Worm (Caenorhabditis elegans) whole organism, L1 larva: ENCODE measurements around the gene yap-1.

Experiments
- C34B4.2 ChIP-seq: sonication (generic microtip); optimal IDR thresholded peaks from 2 replicates; lab custom pipeline; 2017; ENCODE audit warnings: mild to moderate bottlenecking, missing genetic modification characterization, missing compliant biosample characterization
- blmp-1 ChIP-seq: fragments of 150-350 bp; optimal IDR thresholded peaks from 2 replicates; lab custom pipeline; 2014; ENCODE audit warnings: missing biosample characterization, missing genetic modification characterization
- ceh-90 ChIP-seq: sonication (generic microtip); optimal IDR thresholded peaks from 2 replicates; lab custom pipeline; 2016; ENCODE audit warnings: missing genetic modification characterization, missing compliant biosample characterization
- dpl-1 ChIP-seq, 3 experiments: fragments of 150-350 bp in 2 of 3; sonication (generic microtip) in 1 of 3; optimal IDR thresholded peaks; 2 replicates each; lab custom pipeline; 2014 to 2017; ENCODE audit warnings: missing biosample characterization in 3 of 3, missing genetic modification characterization in 3 of 3, missing genetic modification reagents in 3 of 3
- irx-1 ChIP-seq: sonication (generic microtip); optimal IDR thresholded peaks from 2 replicates; lab custom pipeline; 2016; ENCODE audit warnings: missing genetic modification characterization, missing compliant biosample characterization
- jun-1 ChIP-seq: fragments of 150-350 bp; optimal IDR thresholded peaks from 2 replicates; lab custom pipeline; 2014; ENCODE audit warnings: missing biosample characterization, missing genetic modification reagents, missing genetic modification characterization
- sptf-1 ChIP-seq: fragments of 150-350 bp; optimal IDR thresholded peaks from 2 replicates; lab custom pipeline; 2014; ENCODE audit warnings: missing biosample characterization, missing genetic modification characterization
- ztf-4 ChIP-seq: fragments of 150-350 bp; optimal IDR thresholded peaks from 2 replicates; lab custom pipeline; 2014; ENCODE audit warnings: missing biosample characterization, missing genetic modification characterization

- TF ChIP-seq ceh-90 (tag; lab: Kevin White, UChicago) (no peak), blmp-1 (tag; lab: Kevin White, UChicago) (peak; percentile 97), dpl-1 (GFP tag; optimal IDR thresholded peaks at IDR 0.05; lab: Kevin White, UChicago) (no peak), irx-1 (tag; lab: Kevin White, UChicago) (no peak), C34B4.2 (tag; lab: Kevin White, UChicago) (no peak), ztf-4 (tag; lab: Kevin White, UChicago) (no peak), sptf-1 (no peak), jun-1 (tag; lab: Kevin White, UChicago) (no peak)
Measured at ce11 chrX:10686487-10686886, 5.3 kb upstream of the yap-1 start.
